Fruit fly (Drosophila melanogaster) whole organism, pupa: ENCODE data around the gene CG32547.

Source experiments
- CG10348 ChIP-seq: fragments of 200-800 bp; sonication (Bioruptor generic); IDR thresholded peaks from 2 replicates; pipeline ENCODE4 v1.3.6; 2022; ENCODE audit warnings: missing biosample characterization, missing genetic modification characterization
- CG12605 ChIP-seq: fragments of 200-800 bp; sonication (Bioruptor generic); IDR thresholded peaks from 2 replicates; pipeline ENCODE4 v1.3.6; 2022; ENCODE audit warnings: missing biosample characterization, missing genetic modification characterization
- CG13204 ChIP-seq: fragments of 200-800 bp; sonication (Bioruptor generic); optimal IDR thresholded peaks from 2 replicates; lab custom pipeline; 2018; ENCODE audit warnings: missing biosample characterization, mild to moderate bottlenecking, missing genetic modification characterization, moderate library complexity
- CG14655 ChIP-seq: fragments of 200-800 bp; sonication (Bioruptor generic); optimal IDR thresholded peaks from 3 replicates; lab custom pipeline; 2017; ENCODE audit warnings: mild to moderate bottlenecking, missing biosample characterization, missing genetic modification reagents, missing genetic modification characterization
- CG15710 ChIP-seq: fragments of 200-800 bp; sonication (Bioruptor generic); optimal IDR thresholded peaks from 2 replicates; lab custom pipeline; 2018; ENCODE audit warnings: missing biosample characterization, mild to moderate bottlenecking, missing genetic modification characterization, moderate library complexity
- CG17806 ChIP-seq: fragments of 200-800 bp; sonication (Bioruptor generic); optimal IDR thresholded peaks from 2 replicates; lab custom pipeline; 2018; ENCODE audit warnings: missing biosample characterization, mild to moderate bottlenecking, missing genetic modification characterization, moderate library complexity
- CG32121 ChIP-seq: fragments of 200-800 bp; sonication (Bioruptor generic); IDR thresholded peaks from 2 replicates; pipeline ENCODE4 v1.3.6; 2022; ENCODE audit warnings: missing biosample characterization, missing genetic modification characterization
- CG34367 ChIP-seq: fragments of 200-800 bp; sonication (Bioruptor generic); optimal IDR thresholded peaks from 2 replicates; lab custom pipeline; 2018; ENCODE audit warnings: missing biosample characterization, mild to moderate bottlenecking, missing genetic modification characterization
- CG4496 ChIP-seq: fragments of 200-800 bp; sonication (Bioruptor generic); IDR thresholded peaks from 3 replicates; pipeline ENCODE4 v1.3.6; 2022; ENCODE audit warnings: missing biosample characterization, missing genetic modification characterization
- CG8159 ChIP-seq: fragments of 200-800 bp; sonication (Bioruptor generic); optimal IDR thresholded peaks from 3 replicates; lab custom pipeline; 2018; ENCODE audit warnings: missing biosample characterization, mild to moderate bottlenecking, missing genetic modification characterization, moderate library complexity
- CG8301 ChIP-seq: fragments of 200-800 bp; sonication (Bioruptor generic); optimal IDR thresholded peaks from 2 replicates; lab custom pipeline; 2018; ENCODE audit warnings: missing biosample characterization, mild to moderate bottlenecking, missing genetic modification characterization
- CG9948 ChIP-seq: fragments of 200-800 bp; sonication (Bioruptor generic); optimal IDR thresholded peaks from 2 replicates; lab custom pipeline; 2018; ENCODE audit warnings: missing biosample characterization, mild to moderate bottlenecking, missing genetic modification characterization, moderate library complexity
- D1 ChIP-seq: fragments of 200-800 bp; sonication (Bioruptor generic); optimal IDR thresholded peaks from 2 replicates; lab custom pipeline; 2018; ENCODE audit warnings: missing biosample characterization, mild to moderate bottlenecking, missing genetic modification characterization, moderate library complexity
- EcR ChIP-seq: fragments of 200-800 bp; sonication (Bioruptor generic); optimal IDR thresholded peaks from 3 replicates; lab custom pipeline; 2019; ENCODE audit warnings: missing biosample characterization, missing genetic modification characterization, mild to moderate bottlenecking, moderate library complexity, missing genetic modification reagents
- Ets98B ChIP-seq: fragments of 200-800 bp; sonication (Bioruptor generic); IDR thresholded peaks from 2 replicates; pipeline ENCODE4 v1.3.6; 2022; ENCODE audit warnings: missing biosample characterization, missing genetic modification characterization
- Pif1A ChIP-seq: fragments of 200-800 bp; sonication (Bioruptor generic); optimal IDR thresholded peaks from 3 replicates; lab custom pipeline; 2016; ENCODE audit warnings: missing biosample characterization, missing genetic modification characterization
- Pif1B ChIP-seq: fragments of 200-800 bp; sonication (Bioruptor generic); optimal IDR thresholded peaks from 3 replicates; lab custom pipeline; 2016; ENCODE audit warnings: missing biosample characterization, missing genetic modification characterization
- Snoo ChIP-seq: fragments of 200-800 bp; sonication (Bioruptor generic); optimal IDR thresholded peaks from 3 replicates; lab custom pipeline; 2017; ENCODE audit warnings: missing biosample characterization, mild to moderate bottlenecking, missing genetic modification characterization, inconsistent platforms
- fd96Ca ChIP-seq: fragments of 200-800 bp; sonication (Bioruptor generic); IDR thresholded peaks from 3 replicates; pipeline ENCODE4 v1.3.6; 2022; ENCODE audit warnings: missing biosample characterization, missing genetic modification characterization
- gl ChIP-seq: fragments of 200-800 bp; sonication (Bioruptor generic); optimal IDR thresholded peaks from 2 replicates; lab custom pipeline; 2018; ENCODE audit warnings: missing biosample characterization, mild to moderate bottlenecking, missing genetic modification characterization
- rn ChIP-seq: fragments of 200-800 bp; sonication (Bioruptor generic); IDR thresholded peaks from 2 replicates; pipeline ENCODE4 v1.3.6; 2022; ENCODE audit warnings: missing biosample characterization, missing genetic modification characterization

Gene CG32547

DNA sequence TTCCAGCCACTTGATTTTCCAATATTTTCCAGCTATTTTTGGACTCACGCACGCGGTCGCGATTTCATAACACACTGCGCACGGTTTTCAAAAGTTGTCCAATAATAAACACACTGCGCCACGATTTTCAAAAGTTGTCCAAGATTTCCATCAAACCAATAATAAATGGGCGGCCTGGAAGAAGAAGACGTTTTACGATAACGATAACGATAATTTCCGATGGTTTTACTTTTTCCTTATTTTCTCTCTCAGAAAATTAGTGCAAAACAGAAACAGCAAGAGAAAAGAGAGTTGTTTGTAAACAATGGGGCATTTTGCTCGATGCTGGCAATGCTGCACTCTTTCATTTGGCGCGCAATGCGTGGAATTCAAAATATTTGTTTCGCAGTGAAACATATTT, 69.3 kb downstream of the CG32547 start, which contains the start of gene Nt5b:
Gene Nt5b, minus strand, starts transcription at position 207 of the 400 bp plus-strand sequence.
- no peak for TF ChIP-seq Snoo (tag; lab: Kevin White, UChicago)
- peak; percentile 39; the same call in 1 of the 2 replicates for TF ChIP-seq CG12605 (GFP tag; lab: Robert Waterston, UW)
- no peak for TF ChIP-seq Ets98B (GFP tag; lab: Robert Waterston, UW)
- TF ChIP-seq CG13204 (GFP tag; lab: Kevin White, UChicago), result no peak
- no peak for TF ChIP-seq rn (GFP tag; lab: Robert Waterston, UW)
- peak; percentile 13; the same call in 1 of the 3 replicates for TF ChIP-seq CG4496 (GFP tag; lab: Robert Waterston, UW)

DNA sequence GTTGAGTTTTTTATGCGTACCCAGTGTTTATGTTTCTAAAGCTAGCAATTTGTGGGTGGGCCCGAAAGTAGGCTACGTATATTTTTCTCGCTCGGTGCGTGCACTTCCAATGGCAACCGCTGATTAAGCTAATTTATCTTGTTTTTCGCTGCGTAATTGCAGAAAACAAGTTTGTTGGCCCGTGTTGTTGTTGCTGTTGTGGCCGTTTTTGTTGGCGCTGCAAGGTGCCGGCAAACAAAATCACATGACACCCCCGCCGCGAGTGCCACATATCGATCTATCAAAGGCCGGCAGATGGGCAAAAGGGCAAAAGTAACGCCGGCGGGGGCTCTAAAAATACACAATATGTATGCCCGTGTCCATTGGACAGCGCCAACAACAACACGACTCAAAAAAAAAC, 69.8 kb downstream of the CG32547 start:
- TF ChIP-seq rn (GFP tag; lab: Robert Waterston, UW) (no peak), Snoo (tag; lab: Kevin White, UChicago) (no peak), D1 (tag; lab: Kevin White, UChicago) (no peak), Pif1B (GFP tag; lab: Kevin White, UChicago) (no peak), CG12605 (GFP tag; lab: Robert Waterston, UW) (no peak), Pif1A (GFP tag; lab: Kevin White, UChicago) (no peak), fd96Ca (no peak), CG9948 (no peak), CG34367 (tag; lab: Kevin White, UChicago) (no peak), CG32121 (GFP tag; lab: Robert Waterston, UW) (no peak), CG17806 (no peak), CG14655 (GFP tag; lab: Kevin White, UChicago) (no peak), CG13204 (GFP tag; lab: Kevin White, UChicago) (no peak), Ets98B (GFP tag; lab: Robert Waterston, UW) (no peak), CG8159 (tag; lab: Kevin White, UChicago) (no peak), EcR (GFP tag; lab: Kevin White, UChicago) (no peak), CG15710 (tag; lab: Kevin White, UChicago) (no peak), CG8301 (no peak), CG4496 (GFP tag; lab: Robert Waterston, UW) (no peak), CG10348 (no peak)

DNA sequence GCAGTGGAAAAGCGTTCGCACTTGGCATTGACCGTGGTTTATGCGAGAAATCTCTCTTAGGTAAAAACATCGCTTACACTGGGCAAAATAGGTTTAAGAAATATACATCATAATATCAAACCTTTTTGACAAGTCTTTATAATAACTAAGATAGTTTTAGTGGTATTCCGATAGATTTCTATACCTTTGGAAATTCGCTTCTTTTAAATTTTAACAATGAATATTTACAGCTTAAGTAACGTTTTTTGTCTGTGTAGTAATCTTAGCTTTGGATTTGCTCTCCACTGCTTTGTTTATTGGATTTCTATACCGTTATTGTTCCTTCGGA, 71.9 kb downstream of the CG32547 start:
- TF ChIP-seq Pif1A (GFP tag; lab: Kevin White, UChicago) (no peak), fd96Ca (no peak), CG12605 (GFP tag; lab: Robert Waterston, UW) (peak; percentile 37; the same call in 1 of the 2 replicates), CG8159 (tag; lab: Kevin White, UChicago) (peak; percentile 5), rn (GFP tag; lab: Robert Waterston, UW) (no peak), CG32121 (GFP tag; lab: Robert Waterston, UW) (no peak; the same call in 1 of the 2 replicates), CG8301 (peak; percentile 32), Ets98B (GFP tag; lab: Robert Waterston, UW) (peak; percentile 26), Snoo (tag; lab: Kevin White, UChicago) (no peak), CG9948 (peak; percentile 26), CG17806 (no peak), D1 (tag; lab: Kevin White, UChicago) (no peak), CG34367 (tag; lab: Kevin White, UChicago) (peak; percentile 11), CG15710 (tag; lab: Kevin White, UChicago) (peak; percentile 30), CG14655 (GFP tag; lab: Kevin White, UChicago) (no peak), Pif1B (GFP tag; lab: Kevin White, UChicago) (no peak), CG10348 (no peak), CG13204 (GFP tag; lab: Kevin White, UChicago) (no peak), EcR (GFP tag; lab: Kevin White, UChicago) (no peak), CG4496 (GFP tag; lab: Robert Waterston, UW) (peak; percentile 37; the same call in 1 of the 3 replicates), gl (tag; lab: Kevin White, UChicago) (no peak)

DNA sequence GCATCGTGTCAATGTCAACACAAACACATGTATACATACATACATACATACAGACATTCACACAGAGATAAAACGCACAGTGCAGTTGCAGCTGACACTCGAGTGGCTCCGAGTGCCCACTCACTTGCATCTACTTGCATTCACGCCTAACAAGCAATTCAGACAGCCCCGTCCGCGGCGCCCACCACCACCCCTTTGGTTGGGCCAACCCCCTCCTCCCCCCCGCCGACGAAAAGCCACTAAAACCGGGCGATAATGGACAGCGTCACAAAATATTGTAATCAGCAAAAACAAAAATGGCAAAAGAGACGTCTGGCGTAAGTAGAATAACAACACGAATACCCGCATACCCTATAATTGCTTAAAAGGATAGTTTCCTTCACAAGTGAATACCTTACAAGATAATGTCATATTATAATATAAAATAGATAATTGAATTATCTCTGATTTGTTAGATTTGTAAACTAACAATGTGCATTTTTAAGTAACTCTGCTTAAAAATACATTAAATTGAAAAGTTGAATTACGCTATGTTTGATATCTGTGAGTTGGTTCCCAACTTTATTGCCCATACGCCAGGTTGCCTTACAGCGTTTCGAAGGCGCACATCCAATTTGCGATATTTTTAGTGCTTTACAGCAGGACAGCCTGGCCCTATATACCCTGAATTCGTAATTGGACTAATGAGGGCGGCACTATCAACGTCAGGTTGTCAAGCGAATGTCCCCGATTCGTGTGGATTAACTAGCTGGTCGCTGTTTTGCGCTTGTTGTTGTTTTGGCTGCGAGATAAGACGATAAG, 72.5 kb downstream of the CG32547 start:
- 0 out of 2 replicates have a peak, but pooled peaks have one; percentile 12 for TF ChIP-seq CG32121 (GFP tag; lab: Robert Waterston, UW)
- peak; percentile 33; the same call in 1 of the 2 replicates for TF ChIP-seq Ets98B (GFP tag; lab: Robert Waterston, UW)
- no peak for TF ChIP-seq Pif1B (GFP tag; lab: Kevin White, UChicago)

DNA sequence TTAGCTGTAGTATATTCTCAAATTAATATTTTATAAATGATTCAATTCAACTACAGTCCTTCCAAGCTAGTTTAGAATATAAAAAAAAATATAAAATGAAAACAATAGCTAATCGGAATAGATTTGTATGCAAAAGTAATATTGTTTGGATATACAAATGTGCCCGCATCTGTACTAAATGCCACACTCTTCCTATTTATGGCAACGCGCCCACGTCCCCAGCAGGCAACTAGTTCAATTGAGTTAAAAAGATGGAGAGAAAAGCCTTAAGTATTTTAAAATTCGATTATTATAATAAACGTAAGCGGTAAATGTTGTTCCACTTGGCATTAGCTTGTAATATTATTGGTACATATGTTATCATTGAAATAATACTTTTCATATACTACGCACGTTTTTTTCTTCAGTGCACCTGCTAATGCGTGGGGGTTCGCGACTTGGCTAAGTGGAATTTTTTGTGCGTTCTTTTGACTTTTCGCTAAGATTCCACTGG, 73.7 kb downstream of the CG32547 start:
- TF ChIP-seq CG34367 (tag; lab: Kevin White, UChicago), result peak; percentile 20
- peak; percentile 55 for TF ChIP-seq CG8301
- TF ChIP-seq Ets98B (GFP tag; lab: Robert Waterston, UW), result peak; percentile 40; the same call in 1 of the 2 replicates
- peak; percentile 62 for TF ChIP-seq fd96Ca
- TF ChIP-seq CG15710 (tag; lab: Kevin White, UChicago), result no peak
- TF ChIP-seq CG9948, result peak; percentile 25
- peak; percentile 71 for TF ChIP-seq CG14655 (GFP tag; lab: Kevin White, UChicago)
- TF ChIP-seq CG32121 (GFP tag; lab: Robert Waterston, UW), result peak; percentile 67
- TF ChIP-seq rn (GFP tag; lab: Robert Waterston, UW), result no peak
- no peak for TF ChIP-seq CG13204 (GFP tag; lab: Kevin White, UChicago)
- TF ChIP-seq CG10348, result peak; percentile 28; the same call in 1 of the 2 replicates
- TF ChIP-seq EcR (GFP tag; lab: Kevin White, UChicago), result no peak
- TF ChIP-seq Pif1B (GFP tag; lab: Kevin White, UChicago), result peak; percentile 32
- peak; percentile 60; the same call in 2 of the 3 replicates for TF ChIP-seq CG4496 (GFP tag; lab: Robert Waterston, UW)
- peak; percentile 42; the same call in 1 of the 2 replicates for TF ChIP-seq CG12605 (GFP tag; lab: Robert Waterston, UW)
- TF ChIP-seq Pif1A (GFP tag; lab: Kevin White, UChicago), result peak; percentile 28
- peak; percentile 38 for TF ChIP-seq CG8159 (tag; lab: Kevin White, UChicago)
